Worm (Caenorhabditis elegans): ENCODE data around the gene C04G6.13.
A peak's percentile ranks its signal among the peaks of the same experiment; 100 is the strongest.

C04G6.13 gene

ce11 chrII:5092362-5093281 lies 1.4 kb upstream of the C04G6.13 start, which contains the start of gene C04G6.2 (continued):
- TF ChIP-seq tag-97 (GFP tag; IDR thresholded peaks at IDR 0.05) (no peak), mep-1 (tag; optimal IDR thresholded peaks at IDR 0.05) (peak; percentile 47), zag-1 (tag; optimal IDR thresholded peaks at IDR 0.05) (no peak), ztf-11 (tag; optimal IDR thresholded peaks at IDR 0.05) (no peak), F10B5.3 (tag; optimal IDR thresholded peaks at IDR 0.05) (no peak), snpc-4 (tag; optimal IDR thresholded peaks at IDR 0.05) (no peak), spr-1 (tag; optimal IDR thresholded peaks at IDR 0.05) (no peak), ceh-32 (tag; optimal IDR thresholded peaks at IDR 0.05; ENCODE audit: poor library complexity) (no peak), nhr-42 (GFP tag; IDR thresholded peaks at IDR 0.05) (no peak), R02D3.7 (tag; optimal IDR thresholded peaks at IDR 0.05) (no peak), nhr-77 (tag; optimal IDR thresholded peaks at IDR 0.05) (no peak), lir-3 (tag; optimal IDR thresholded peaks at IDR 0.05) (no peak), ceh-62 (tag; optimal IDR thresholded peaks at IDR 0.05) (no peak), arid-1 (GFP tag; conservative IDR thresholded peaks at IDR 0.05) (no peak), ztf-7 (tag; optimal IDR thresholded peaks at IDR 0.05) (no peak), mxl-3 (GFP tag; optimal IDR thresholded peaks at IDR 0.05) (peak; percentile 36), mxl-2 (GFP tag; conservative IDR thresholded peaks at IDR 0.05) (no peak), lin-29 (GFP tag; IDR thresholded peaks at IDR 0.05) (no peak), lin-1 (GFP tag; IDR thresholded peaks at IDR 0.05) (0 out of 2 replicates have a peak, but pooled peaks have one; percentile 10), F37D6.2 (tag; optimal IDR thresholded peaks at IDR 0.05) (no peak), mes-2 (tag; optimal IDR thresholded peaks at IDR 0.05; ENCODE audit: poor library complexity, severe bottlenecking) (peak; percentile 71), daf-16 (GFP tag; optimal IDR thresholded peaks at IDR 0.05) (peak in 1 of 2 experiments; percentile 3), daf-16 (tag; optimal IDR thresholded peaks at IDR 0.05) (peak; percentile 81), dmd-6 (GFP tag; IDR thresholded peaks at IDR 0.05) (peak; percentile 30; the same call in 1 of the 2 replicates), Y75B8A.6 (GFP tag; IDR thresholded peaks at IDR 0.05) (no peak), aha-1 (tag) (no peak), T26A8.4 (GFP tag; IDR thresholded peaks at IDR 0.05) (no peak), daf-19 (GFP tag; conservative IDR thresholded peaks at IDR 0.05) (no peak), dmd-9 (GFP tag; IDR thresholded peaks at IDR 0.05) (no peak), T20F7.1 (GFP tag; optimal IDR thresholded peaks at IDR 0.05) (no peak), nhr-11 (tag; optimal IDR thresholded peaks at IDR 0.05) (peak; percentile 71), ZK546.5 (tag; optimal IDR thresholded peaks at IDR 0.05) (no peak), ces-1 (GFP tag; optimal IDR thresholded peaks at IDR 0.05) (no peak), F44E2.7 (GFP tag; IDR thresholded peaks at IDR 0.05) (no peak), nhr-76 (tag; optimal IDR thresholded peaks at IDR 0.05) (no peak), lin-39 (tag; optimal IDR thresholded peaks at IDR 0.05) (no peak), cey-2 (tag; optimal IDR thresholded peaks at IDR 0.05; ENCODE audit: borderline replicate concordance, insufficient read depth) (no peak), nhr-25 (tag; optimal IDR thresholded peaks at IDR 0.05; ENCODE audit: borderline replicate concordance, insufficient read depth) (no peak), hlh-11 (tag; optimal IDR thresholded peaks at IDR 0.05) (peak; percentile 75), F49E8.2 (tag; optimal IDR thresholded peaks at IDR 0.05; ENCODE audit: borderline replicate concordance) (no peak), dpl-1 (GFP tag; optimal IDR thresholded peaks at IDR 0.05) (peak; percentile 7), set-16 (GFP tag; IDR thresholded peaks at IDR 0.05) (no peak), rbr-2 (tag; optimal IDR thresholded peaks at IDR 0.05) (peak; percentile 40), madf-9 (GFP tag; conservative IDR thresholded peaks at IDR 0.05) (no peak), ama-1 (optimal IDR thresholded peaks at IDR 0.05) (no peak), daf-8 (GFP tag; IDR thresholded peaks at IDR 0.05) (no peak), spr-3 (GFP tag; optimal IDR thresholded peaks at IDR 0.05) (no peak), egl-27 (tag; optimal IDR thresholded peaks at IDR 0.05) (no peak), unc-62 (GFP tag; optimal IDR thresholded peaks at IDR 0.05 in 1 of 2) (peak in 1 of 2 experiments; percentile 45), unc-62 (tag; optimal IDR thresholded peaks at IDR 0.05) (no peak)
